Worm (Caenorhabditis elegans) whole organism, L4/young adult: Measurements from ENCODE around the gene wdr-5.1.

Experiments used
- W03F9.2 ChIP-seq: fragments of 150-350 bp; optimal IDR thresholded peaks from 2 replicates; lab custom pipeline; 2014; ENCODE audit warnings: missing biosample characterization, missing genetic modification characterization
- dao-5 ChIP-seq: sonication (generic microtip); optimal IDR thresholded peaks from 2 replicates; lab custom pipeline; 2016; ENCODE audit warnings: missing genotype, missing genetic modification characterization, moderate library complexity, missing compliant biosample characterization
- him-1 ChIP-seq: sonication (generic microtip); optimal IDR thresholded peaks from 2 replicates; lab custom pipeline; 2016; ENCODE audit warnings: missing genotype, missing genetic modification reagents, missing genetic modification characterization, missing compliant biosample characterization

ce11 chrIII:3736302-3736701 lies 31.2 kb downstream of the wdr-5.1 start, which contains the start of gene F34D10.4:
- TF ChIP-seq him-1 (tag; lab: Kevin White, UChicago) (no peak), dao-5 (tag; lab: Kevin White, UChicago) (no peak), W03F9.2 (tag; lab: Kevin White, UChicago) (no peak)
